Fruit fly (Drosophila melanogaster): Measurements from ENCODE around the gene CG12206.

The CG12206 gene

dm6 chrX:3447718-3448523 lies 26.4 kb downstream of the CG12206 start:
- no peak for TF ChIP-seq Dll (optimal IDR thresholded peaks at IDR 0.05)
- no peak for TF ChIP-seq psq (optimal IDR thresholded peaks at IDR 0.05)
- no peak for TF ChIP-seq pan (optimal IDR thresholded peaks at IDR 0.05)
- TF ChIP-seq EcR (GFP tag; optimal IDR thresholded peaks at IDR 0.05): no peak
- TF ChIP-seq CG8478 (optimal IDR thresholded peaks at IDR 0.05): no peak
- no peak for TF ChIP-seq usp (GFP tag; optimal IDR thresholded peaks at IDR 0.05)

DNA sequence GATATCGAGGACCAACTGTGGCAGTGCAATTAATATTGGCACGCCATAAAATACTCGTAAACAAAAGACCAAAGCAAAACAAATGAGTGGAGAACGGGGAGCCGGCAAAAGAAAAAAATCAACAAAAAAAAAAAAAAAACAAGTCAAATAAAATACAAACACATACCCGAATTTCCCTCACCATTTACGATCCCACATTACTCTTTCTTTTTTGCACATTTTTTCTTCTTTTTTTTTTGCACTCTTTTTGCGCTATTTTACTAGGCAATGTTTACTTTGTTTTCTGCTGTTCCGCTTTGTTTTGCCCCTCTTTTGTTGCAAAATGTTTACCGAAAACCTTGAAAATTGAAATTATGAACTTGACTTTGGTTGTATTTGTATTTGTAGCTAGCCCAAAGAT lies 27.7 kb downstream of the CG12206 start:
- TF ChIP-seq Dll (optimal IDR thresholded peaks at IDR 0.05) (no peak), psq (optimal IDR thresholded peaks at IDR 0.05) (no peak), EcR (GFP tag; optimal IDR thresholded peaks at IDR 0.05) (no peak), usp (GFP tag; optimal IDR thresholded peaks at IDR 0.05) (no peak), CG8478 (optimal IDR thresholded peaks at IDR 0.05) (no peak), pan (optimal IDR thresholded peaks at IDR 0.05) (no peak)

DNA sequence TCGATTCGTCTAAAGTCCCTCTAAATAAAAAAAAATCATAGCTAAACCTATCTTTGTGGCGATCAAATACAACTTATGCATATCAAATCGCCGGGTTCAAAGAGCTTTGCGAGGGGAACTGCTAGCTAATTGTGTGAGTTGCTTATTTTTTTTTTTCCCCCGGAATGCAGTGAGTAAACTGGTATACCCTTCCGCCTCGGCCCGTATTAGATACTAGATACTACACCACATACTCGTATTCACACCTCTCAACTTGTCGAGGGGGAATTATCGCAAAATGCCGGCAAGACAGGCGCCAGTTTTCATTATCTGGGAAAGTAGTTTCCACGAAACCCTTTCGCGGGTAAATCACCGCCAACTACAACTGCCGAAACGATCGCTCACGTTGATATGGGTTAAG lies 28.2 kb downstream of the CG12206 start:
- TF ChIP-seq usp (GFP tag; optimal IDR thresholded peaks at IDR 0.05) (no peak), pan (optimal IDR thresholded peaks at IDR 0.05) (no peak), EcR (GFP tag; optimal IDR thresholded peaks at IDR 0.05) (no peak), CG8478 (optimal IDR thresholded peaks at IDR 0.05) (no peak), psq (optimal IDR thresholded peaks at IDR 0.05) (no peak), Dll (optimal IDR thresholded peaks at IDR 0.05) (no peak)

dm6 chrX:3444800-3445199 lies 29.5 kb downstream of the CG12206 start:
- TF ChIP-seq EcR (GFP tag; optimal IDR thresholded peaks at IDR 0.05): no peak
- no peak for TF ChIP-seq pan (optimal IDR thresholded peaks at IDR 0.05)
- TF ChIP-seq Dll (optimal IDR thresholded peaks at IDR 0.05): no peak
- TF ChIP-seq psq (optimal IDR thresholded peaks at IDR 0.05): no peak
- no peak for TF ChIP-seq usp (GFP tag; optimal IDR thresholded peaks at IDR 0.05)
- TF ChIP-seq CG8478 (optimal IDR thresholded peaks at IDR 0.05): no peak

- TF ChIP-seq usp (GFP tag; optimal IDR thresholded peaks at IDR 0.05): no peak
- TF ChIP-seq Dll (optimal IDR thresholded peaks at IDR 0.05): no peak
- TF ChIP-seq psq (optimal IDR thresholded peaks at IDR 0.05): no peak
- TF ChIP-seq pan (optimal IDR thresholded peaks at IDR 0.05): no peak
- TF ChIP-seq EcR (GFP tag; optimal IDR thresholded peaks at IDR 0.05): no peak
- no peak for TF ChIP-seq CG8478 (optimal IDR thresholded peaks at IDR 0.05)
Measured at dm6 chrX:3443902-3444301, 30.4 kb downstream of the CG12206 start.

dm6 chrX:3442543-3443207 lies 31.6 kb downstream of the CG12206 start:
- TF ChIP-seq pan (optimal IDR thresholded peaks at IDR 0.05): no peak
- no peak for TF ChIP-seq CG8478 (optimal IDR thresholded peaks at IDR 0.05)

dm6 chrX:3440506-3440905 lies 33.8 kb downstream of the CG12206 start:
- TF ChIP-seq EcR (GFP tag; optimal IDR thresholded peaks at IDR 0.05): no peak
- no peak for TF ChIP-seq CG8478 (optimal IDR thresholded peaks at IDR 0.05)
- TF ChIP-seq psq (optimal IDR thresholded peaks at IDR 0.05): no peak
- TF ChIP-seq usp (GFP tag; optimal IDR thresholded peaks at IDR 0.05): no peak
- no peak for TF ChIP-seq Dll (optimal IDR thresholded peaks at IDR 0.05)
- TF ChIP-seq pan (optimal IDR thresholded peaks at IDR 0.05): no peak

DNA sequence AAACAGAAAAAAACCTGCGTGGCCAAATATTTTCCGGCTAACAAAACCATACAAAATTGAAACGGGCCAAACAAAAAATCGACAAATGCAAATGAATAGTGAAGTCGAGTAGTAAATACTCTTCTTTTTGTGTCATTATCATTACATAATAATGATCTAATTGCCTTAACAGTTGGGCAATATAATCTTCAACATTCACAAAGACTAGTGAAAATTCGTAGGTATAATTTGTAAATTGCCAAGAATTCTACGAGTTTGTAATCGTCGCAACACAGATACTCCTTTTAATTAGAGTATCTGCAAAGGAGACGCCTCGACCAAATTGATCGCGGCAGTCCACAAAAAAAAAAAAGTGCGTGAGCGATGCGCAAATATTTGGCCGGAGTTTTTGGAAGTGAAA lies 36.8 kb downstream of the CG12206 start:
- TF ChIP-seq Dll (optimal IDR thresholded peaks at IDR 0.05): no peak
- TF ChIP-seq pan (optimal IDR thresholded peaks at IDR 0.05): no peak
- TF ChIP-seq usp (GFP tag; optimal IDR thresholded peaks at IDR 0.05): no peak
- no peak for TF ChIP-seq EcR (GFP tag; optimal IDR thresholded peaks at IDR 0.05)
- no peak for TF ChIP-seq CG8478 (optimal IDR thresholded peaks at IDR 0.05)
- no peak for TF ChIP-seq psq (optimal IDR thresholded peaks at IDR 0.05)

dm6 chrX:3436183-3436582 lies 38.1 kb downstream of the CG12206 start:
- TF ChIP-seq psq (optimal IDR thresholded peaks at IDR 0.05) (no peak), Dll (optimal IDR thresholded peaks at IDR 0.05) (no peak), CG8478 (optimal IDR thresholded peaks at IDR 0.05) (no peak), pan (optimal IDR thresholded peaks at IDR 0.05) (no peak), EcR (GFP tag; optimal IDR thresholded peaks at IDR 0.05) (no peak), usp (GFP tag; optimal IDR thresholded peaks at IDR 0.05) (no peak)

DNA sequence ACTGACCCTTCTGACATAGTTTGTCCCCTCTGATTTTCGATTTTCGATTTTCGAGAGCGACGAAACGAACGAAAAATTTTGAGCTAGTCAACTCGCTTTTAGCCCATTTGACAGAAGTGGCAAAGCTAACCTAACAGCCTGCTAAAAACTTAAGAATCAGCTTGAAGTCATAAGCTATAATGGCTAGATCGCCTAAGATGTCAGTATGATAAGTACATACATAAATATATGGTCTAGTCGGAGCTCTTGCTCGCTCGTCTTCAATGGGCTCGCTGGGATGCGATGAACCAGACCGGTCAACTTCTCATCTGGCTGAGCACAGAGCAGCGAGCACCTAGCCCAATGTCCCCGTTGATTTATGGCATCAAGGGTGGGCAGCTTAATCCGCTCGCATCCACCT lies 38.6 kb downstream of the CG12206 start, which contains the start of gene CG14269:
Gene CG14269, minus strand, starts transcription at position 101 of the 400 bp plus-strand sequence.
- TF ChIP-seq pan (optimal IDR thresholded peaks at IDR 0.05) (no peak), CG8478 (optimal IDR thresholded peaks at IDR 0.05) (no peak), Dll (optimal IDR thresholded peaks at IDR 0.05) (no peak), usp (GFP tag; optimal IDR thresholded peaks at IDR 0.05) (no peak), psq (optimal IDR thresholded peaks at IDR 0.05) (no peak), EcR (GFP tag; optimal IDR thresholded peaks at IDR 0.05) (no peak)

- TF ChIP-seq pan (optimal IDR thresholded peaks at IDR 0.05) (peak; percentile 96), usp (GFP tag; optimal IDR thresholded peaks at IDR 0.05) (no peak)
Measured at dm6 chrX:3433646-3434097, 40.7 kb downstream of the CG12206 start.

dm6 chrX:3432928-3433327 lies 41.4 kb downstream of the CG12206 start:
- TF ChIP-seq Dll (optimal IDR thresholded peaks at IDR 0.05): no peak
- no peak for TF ChIP-seq psq (optimal IDR thresholded peaks at IDR 0.05)
- no peak for TF ChIP-seq EcR (GFP tag; optimal IDR thresholded peaks at IDR 0.05)
- no peak for TF ChIP-seq usp (GFP tag; optimal IDR thresholded peaks at IDR 0.05)
- TF ChIP-seq pan (optimal IDR thresholded peaks at IDR 0.05): no peak
- no peak for TF ChIP-seq CG8478 (optimal IDR thresholded peaks at IDR 0.05)
